Worm (Caenorhabditis elegans) whole organism, midembryonic: ENCODE measurements around the gene col-154.

Experiments
- med-1 ChIP-seq: sonication (generic microtip); optimal IDR thresholded peaks from 2 replicates; lab custom pipeline; 2017; ENCODE audit warnings: missing genetic modification characterization, mild to moderate bottlenecking, missing compliant biosample characterization, antibody characterized with exemption, missing genetic modification reagents; ENCODE audit not compliant: insufficient read depth
- tab-1 ChIP-seq: fragments of 200-800 bp; sonication (Bioruptor generic); IDR thresholded peaks from 2 replicates; pipeline ENCODE4 v1.3.6; 2022; ENCODE audit warnings: missing genetic modification characterization, missing compliant biosample characterization

- TF ChIP-seq med-1 (GFP tag; lab: Kevin White, UChicago): no peak
- TF ChIP-seq tab-1: no peak
These were observed 19.0 kb upstream of the col-154 start, which contains the start of gene dop-5 for ce11 chrV:11366129-11366528.
